Worm (Caenorhabditis elegans) whole organism, midembryonic: ENCODE results near the gene selt-1.2.

Source experiments
- T22C8.4 ChIP-seq: fragments of 200-800 bp; sonication (Bioruptor generic); IDR thresholded peaks from 2 replicates; pipeline ENCODE4 v1.3.6; 2022; ENCODE audit warnings: missing genetic modification characterization, missing compliant biosample characterization
- cog-1 ChIP-seq: sonication (generic microtip); optimal IDR thresholded peaks from 2 replicates; lab custom pipeline; 2016; ENCODE audit warnings: missing genetic modification characterization, missing compliant biosample characterization
- flt-1 ChIP-seq: fragments of 200-800 bp; sonication (Bioruptor generic); IDR thresholded peaks from 2 replicates; pipeline ENCODE4 v1.3.6; 2022; ENCODE audit warnings: missing genetic modification characterization, missing compliant biosample characterization
- klf-2 ChIP-seq: fragments of 200-800 bp; sonication (Bioruptor generic); conservative IDR thresholded peaks from 2 replicates; pipeline ENCODE4 v1.3.6; 2022; ENCODE audit warnings: missing genetic modification reagents, missing genetic modification characterization, missing compliant biosample characterization
- med-1 ChIP-seq: sonication (generic microtip); optimal IDR thresholded peaks from 2 replicates; lab custom pipeline; 2017; ENCODE audit warnings: missing genetic modification characterization, mild to moderate bottlenecking, missing compliant biosample characterization, antibody characterized with exemption, missing genetic modification reagents; ENCODE audit not compliant: insufficient read depth
- ref-1 ChIP-seq: fragments of 200-800 bp; sonication (Bioruptor generic); conservative IDR thresholded peaks from 2 replicates; pipeline ENCODE4 v1.3.6; 2022; ENCODE audit warnings: missing genetic modification reagents, missing genetic modification characterization, missing compliant biosample characterization
- tab-1 ChIP-seq: fragments of 200-800 bp; sonication (Bioruptor generic); IDR thresholded peaks from 2 replicates; pipeline ENCODE4 v1.3.6; 2022; ENCODE audit warnings: missing genetic modification characterization, missing compliant biosample characterization
- ztf-23 ChIP-seq: fragments of 200-800 bp; sonication (Bioruptor generic); IDR thresholded peaks from 2 replicates; pipeline ENCODE4 v1.3.6; 2022; ENCODE audit warnings: missing genetic modification reagents, missing genetic modification characterization, missing compliant biosample characterization
- ztf-29 ChIP-seq: fragments of 200-800 bp; sonication (Bioruptor generic); IDR thresholded peaks from 2 replicates; pipeline ENCODE4 v1.3.6; 2022; ENCODE audit warnings: missing genetic modification reagents, missing genetic modification characterization, missing compliant biosample characterization

selt-1.2 gene

DNA sequence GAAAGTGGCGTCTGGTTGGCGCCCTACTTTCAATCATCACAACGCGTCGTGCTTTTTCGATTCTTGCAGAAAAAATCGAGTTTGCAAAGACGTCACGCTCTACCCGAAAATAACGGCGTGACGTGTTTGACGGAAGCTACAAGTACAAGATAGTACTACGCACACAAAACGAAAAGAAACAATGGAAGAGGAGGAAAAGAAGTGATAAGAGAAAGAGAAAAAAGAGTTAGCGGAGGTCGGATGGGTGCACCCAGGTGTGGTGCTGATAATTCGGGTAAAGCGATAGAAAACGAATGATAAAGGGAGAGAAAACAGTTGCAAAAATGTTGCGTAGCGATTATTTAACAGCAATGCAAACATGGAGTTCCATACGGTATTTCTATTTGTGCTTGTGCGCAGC lies 20.5 kb downstream of the selt-1.2 start:
- TF ChIP-seq cog-1 (tag; lab: Kevin White, UChicago), result no peak
- no peak for TF ChIP-seq klf-2
- no peak for TF ChIP-seq med-1 (GFP tag; lab: Kevin White, UChicago)
- no peak for TF ChIP-seq ztf-23 (GFP tag; lab: Robert Waterston, UW)

ce11 chrV:10725424-10725951 lies 21.7 kb downstream of the selt-1.2 start:
- TF ChIP-seq ztf-23 (GFP tag; lab: Robert Waterston, UW), result no peak
- TF ChIP-seq ztf-29 (GFP tag; lab: Robert Waterston, UW), result no peak
- no peak for TF ChIP-seq klf-2
- TF ChIP-seq T22C8.4, result no peak
- TF ChIP-seq flt-1, result no peak
- TF ChIP-seq ref-1, result no peak
- no peak for TF ChIP-seq cog-1 (tag; lab: Kevin White, UChicago)
- no peak for TF ChIP-seq med-1 (GFP tag; lab: Kevin White, UChicago)
- TF ChIP-seq tab-1 (GFP tag; lab: Robert Waterston, UW), result no peak

- no peak for TF ChIP-seq klf-2
- no peak for TF ChIP-seq tab-1 (GFP tag; lab: Robert Waterston, UW)
- TF ChIP-seq cog-1 (tag; lab: Kevin White, UChicago), result no peak
- TF ChIP-seq flt-1, result no peak
Observed at ce11 chrV:10724472-10724871, 22.7 kb downstream of the selt-1.2 start.

ce11 chrV:10723583-10723982 lies 23.6 kb downstream of the selt-1.2 start:
- TF ChIP-seq med-1 (GFP tag; lab: Kevin White, UChicago) (no peak), tab-1 (GFP tag; lab: Robert Waterston, UW) (no peak), ztf-23 (GFP tag; lab: Robert Waterston, UW) (no peak), ref-1 (no peak), T22C8.4 (no peak), klf-2 (no peak), flt-1 (no peak)

- TF ChIP-seq cog-1 (tag; lab: Kevin White, UChicago) (no peak), flt-1 (no peak), ztf-29 (GFP tag; lab: Robert Waterston, UW) (no peak), ztf-23 (GFP tag; lab: Robert Waterston, UW) (no peak), tab-1 (GFP tag; lab: Robert Waterston, UW) (no peak), klf-2 (no peak), med-1 (GFP tag; lab: Kevin White, UChicago) (no peak), T22C8.4 (no peak), ref-1 (no peak)
Observed at ce11 chrV:10723181-10723580, 24.0 kb downstream of the selt-1.2 start.

ce11 chrV:10722595-10722994 lies 24.6 kb downstream of the selt-1.2 start:
- TF ChIP-seq med-1 (GFP tag; lab: Kevin White, UChicago), result no peak
- no peak for TF ChIP-seq flt-1
- TF ChIP-seq klf-2, result no peak
- TF ChIP-seq tab-1 (GFP tag; lab: Robert Waterston, UW), result no peak
- no peak for TF ChIP-seq ref-1
- no peak for TF ChIP-seq cog-1 (tag; lab: Kevin White, UChicago)
- no peak for TF ChIP-seq T22C8.4
- no peak for TF ChIP-seq ztf-29 (GFP tag; lab: Robert Waterston, UW)
- TF ChIP-seq ztf-23 (GFP tag; lab: Robert Waterston, UW), result no peak

ce11 chrV:10721912-10722426 lies 25.2 kb downstream of the selt-1.2 start:
- no peak for TF ChIP-seq ref-1
- no peak for TF ChIP-seq flt-1
- no peak for TF ChIP-seq ztf-23 (GFP tag; lab: Robert Waterston, UW)
- TF ChIP-seq med-1 (GFP tag; lab: Kevin White, UChicago), result no peak
- no peak for TF ChIP-seq T22C8.4
- TF ChIP-seq klf-2, result no peak
- no peak for TF ChIP-seq ztf-29 (GFP tag; lab: Robert Waterston, UW)
- TF ChIP-seq cog-1 (tag; lab: Kevin White, UChicago), result no peak
- TF ChIP-seq tab-1 (GFP tag; lab: Robert Waterston, UW), result no peak

DNA sequence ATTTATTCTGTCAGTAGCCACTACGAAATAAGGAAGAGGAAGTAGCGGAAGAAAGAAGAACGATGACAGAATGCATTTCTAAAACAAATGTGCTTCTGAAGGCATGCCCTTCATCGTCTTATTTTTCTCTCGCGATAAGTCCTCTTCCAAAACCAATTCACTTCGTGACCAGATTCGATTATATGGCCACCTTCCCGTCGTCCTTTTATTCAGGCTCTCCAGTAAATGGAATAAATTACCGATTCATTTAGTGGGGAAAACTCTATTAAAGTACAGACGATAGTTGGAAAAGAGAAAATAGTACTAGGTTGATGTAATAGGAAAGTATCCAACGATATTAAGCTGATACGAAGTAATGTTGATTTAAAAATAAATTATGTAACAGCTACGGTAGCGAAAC lies 25.9 kb downstream of the selt-1.2 start:
- TF ChIP-seq cog-1 (tag; lab: Kevin White, UChicago), result no peak
- no peak for TF ChIP-seq med-1 (GFP tag; lab: Kevin White, UChicago)
- TF ChIP-seq klf-2, result no peak
- TF ChIP-seq ztf-23 (GFP tag; lab: Robert Waterston, UW), result no peak
- no peak for TF ChIP-seq flt-1
- no peak for TF ChIP-seq T22C8.4
- TF ChIP-seq ztf-29 (GFP tag; lab: Robert Waterston, UW), result no peak
- TF ChIP-seq tab-1 (GFP tag; lab: Robert Waterston, UW), result no peak
- no peak for TF ChIP-seq ref-1

DNA sequence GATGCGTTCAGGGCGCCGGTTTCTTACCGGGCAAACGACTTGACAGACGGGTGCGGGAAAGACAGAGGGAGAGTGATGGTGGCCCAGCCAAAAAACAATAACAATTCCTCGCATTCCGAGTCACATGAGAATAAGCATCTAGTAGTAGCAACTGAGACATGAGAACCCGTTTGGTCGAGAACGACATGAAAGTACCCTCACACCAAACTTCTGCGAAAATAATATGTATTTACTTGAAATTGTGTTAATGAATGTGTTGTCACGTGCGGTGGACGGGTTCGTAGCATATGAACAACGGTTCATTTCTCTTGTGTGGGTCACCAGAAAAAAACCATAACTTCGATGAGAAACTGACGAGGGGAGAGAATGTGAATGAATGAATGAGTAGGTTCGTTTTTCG lies 26.3 kb downstream of the selt-1.2 start:
- TF ChIP-seq med-1 (GFP tag; lab: Kevin White, UChicago) (no peak), T22C8.4 (no peak), ref-1 (no peak), cog-1 (tag; lab: Kevin White, UChicago) (no peak)

DNA sequence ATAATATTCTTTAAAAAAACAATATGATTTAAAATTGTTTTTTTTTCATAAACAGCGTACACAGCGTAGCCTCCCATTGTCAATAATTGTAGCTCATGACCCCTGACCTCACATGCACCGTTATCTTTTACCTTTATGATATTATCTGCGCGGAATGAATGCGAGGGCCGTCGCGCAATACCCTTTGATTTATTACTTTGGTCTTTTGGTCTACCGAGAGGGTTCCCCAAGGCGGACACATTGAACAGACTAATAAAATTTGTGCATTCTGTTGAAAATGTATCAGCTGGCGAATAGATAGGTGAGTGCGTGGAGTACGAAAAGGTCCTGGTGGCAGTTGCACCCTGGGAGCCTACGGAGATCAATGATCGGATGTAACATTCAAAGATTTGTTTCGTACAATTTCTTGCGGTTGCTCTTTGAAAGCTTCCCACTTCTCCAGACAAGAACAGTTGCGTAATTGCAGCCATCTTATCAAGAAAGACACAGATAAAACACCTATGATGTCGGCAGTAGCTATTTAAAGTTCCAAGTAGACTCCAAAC lies 26.8 kb downstream of the selt-1.2 start:
- TF ChIP-seq ztf-29 (GFP tag; lab: Robert Waterston, UW) (no peak), ref-1 (no peak), ztf-23 (GFP tag; lab: Robert Waterston, UW) (no peak), T22C8.4 (no peak), med-1 (GFP tag; lab: Kevin White, UChicago) (no peak), flt-1 (no peak)

DNA sequence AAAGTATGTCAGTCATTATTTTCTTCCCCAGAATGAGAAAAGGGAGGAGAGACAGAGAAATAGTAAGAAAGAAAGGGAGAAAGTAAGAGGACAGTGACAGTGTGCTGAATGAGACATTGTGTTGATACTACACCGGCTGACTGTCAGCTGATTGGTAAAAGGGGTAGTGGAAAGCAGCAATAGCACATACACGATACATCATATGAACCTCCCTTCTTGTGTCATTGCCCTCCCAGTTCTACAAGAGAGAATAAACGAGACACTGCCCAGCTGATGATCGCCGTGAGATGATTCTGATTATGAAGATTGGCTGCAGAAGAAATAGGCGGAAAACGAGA lies 27.4 kb downstream of the selt-1.2 start:
- TF ChIP-seq ref-1, result no peak
- TF ChIP-seq ztf-29 (GFP tag; lab: Robert Waterston, UW), result no peak
- no peak for TF ChIP-seq tab-1 (GFP tag; lab: Robert Waterston, UW)
- no peak for TF ChIP-seq klf-2
- no peak for TF ChIP-seq ztf-23 (GFP tag; lab: Robert Waterston, UW)
- TF ChIP-seq T22C8.4, result no peak
- TF ChIP-seq med-1 (GFP tag; lab: Kevin White, UChicago), result no peak
- no peak for TF ChIP-seq cog-1 (tag; lab: Kevin White, UChicago)
- no peak for TF ChIP-seq flt-1
